Worm (Caenorhabditis elegans) whole organism, L2 larva: Measurements from ENCODE around the gene grd-2.
A peak's percentile ranks its signal among the peaks of the same experiment; 100 is the strongest.

Source experiments
- R02D3.7 ChIP-seq: fragments of 150-350 bp; optimal IDR thresholded peaks from 2 replicates; lab custom pipeline; 2014; ENCODE audit warnings: missing biosample characterization, missing genetic modification characterization
- Y55F3AM.14 ChIP-seq: fragments of 200-800 bp; sonication (Bioruptor generic); optimal IDR thresholded peaks from 2 replicates; lab custom pipeline; 2018; ENCODE audit warnings: mild to moderate bottlenecking, missing genetic modification characterization, missing compliant biosample characterization
- alr-1 ChIP-seq: fragments of 150-350 bp; optimal IDR thresholded peaks from 2 replicates; lab custom pipeline; 2014; ENCODE audit warnings: missing biosample characterization, missing genetic modification characterization
- blmp-1 ChIP-seq: sonication (generic microtip); optimal IDR thresholded peaks from 2 replicates; lab custom pipeline; 2017; ENCODE audit warnings: missing genetic modification characterization, mild to moderate bottlenecking, missing compliant biosample characterization, antibody characterized with exemption, moderate library complexity; ENCODE audit not compliant: insufficient read depth
- ceh-16 ChIP-seq: fragments of 150-350 bp; optimal IDR thresholded peaks from 2 replicates; lab custom pipeline; 2014; ENCODE audit warnings: missing biosample characterization, missing genetic modification characterization
- crh-2 ChIP-seq: sonication (generic microtip); optimal IDR thresholded peaks from 2 replicates; lab custom pipeline; 2017; ENCODE audit warnings: missing biosample characterization, missing genetic modification characterization
- egl-27 ChIP-seq: sonication (generic microtip); optimal IDR thresholded peaks from 3 replicates; lab custom pipeline; 2017; ENCODE audit warnings: missing biosample characterization, missing genetic modification reagents, missing genetic modification characterization
- elt-1 ChIP-seq: fragments of 150-350 bp; optimal IDR thresholded peaks from 2 replicates; lab custom pipeline; 2014; ENCODE audit warnings: missing biosample characterization, missing genetic modification characterization
- fos-1 ChIP-seq: fragments of 150-350 bp; optimal IDR thresholded peaks from 2 replicates; lab custom pipeline; 2014; ENCODE audit warnings: missing biosample characterization, missing genetic modification characterization
- gmeb-1 ChIP-seq: fragments of 150-350 bp; optimal IDR thresholded peaks from 2 replicates; lab custom pipeline; 2014; ENCODE audit warnings: missing biosample characterization, missing genetic modification characterization
- lin-13 ChIP-seq: fragments of 150-350 bp; optimal IDR thresholded peaks from 2 replicates; lab custom pipeline; 2014; ENCODE audit warnings: missing biosample characterization, missing genetic modification reagents, missing genetic modification characterization
- lsy-2 ChIP-seq, 2 experiments: fragments of 150-350 bp in 1 of 2; sonication (generic microtip) in 1 of 2; optimal IDR thresholded peaks; 2 replicates each; lab custom pipeline; 2014 to 2017; ENCODE audit warnings: missing biosample characterization in 2 of 2, missing genetic modification characterization in 2 of 2
- nhr-11 ChIP-seq: fragments of 150-350 bp; optimal IDR thresholded peaks from 2 replicates; lab custom pipeline; 2014; ENCODE audit warnings: missing biosample characterization, missing genetic modification characterization
- nhr-21 ChIP-seq: fragments of 150-350 bp; optimal IDR thresholded peaks from 2 replicates; lab custom pipeline; 2014; ENCODE audit warnings: missing biosample characterization, missing genetic modification characterization
- nhr-25 ChIP-seq: fragments of 150-350 bp; sonication (generic microtip); optimal IDR thresholded peaks from 3 replicates; lab custom pipeline; 2014; ENCODE audit warnings: missing biosample characterization, missing genetic modification characterization
- skn-1 ChIP-seq: sonication (generic microtip); optimal IDR thresholded peaks from 2 replicates; lab custom pipeline; 2017; ENCODE audit warnings: missing biosample characterization, missing genetic modification characterization
- unc-55 ChIP-seq: fragments of 150-350 bp; sonication (generic microtip); optimal IDR thresholded peaks from 3 replicates; lab custom pipeline; 2014; ENCODE audit warnings: missing biosample characterization, missing genetic modification reagents, missing genetic modification characterization
- unc-62 ChIP-seq: fragments of 150-350 bp; optimal IDR thresholded peaks from 2 replicates; lab custom pipeline; 2014; ENCODE audit warnings: missing biosample characterization, missing genetic modification reagents, missing genetic modification characterization
- ztf-1 ChIP-seq: fragments of 200-800 bp; sonication (Bioruptor generic); conservative IDR thresholded peaks from 2 replicates; pipeline ENCODE4 v1.3.6; 2022; ENCODE audit warnings: missing genetic modification characterization, missing compliant biosample characterization
- ztf-11 ChIP-seq: sonication (generic microtip); optimal IDR thresholded peaks from 2 replicates; lab custom pipeline; 2017; ENCODE audit warnings: missing biosample characterization, missing genetic modification characterization
- ztf-4 ChIP-seq: fragments of 150-350 bp; optimal IDR thresholded peaks from 2 replicates; lab custom pipeline; 2014; ENCODE audit warnings: missing biosample characterization, missing genetic modification characterization

grd-2 gene

DNA sequence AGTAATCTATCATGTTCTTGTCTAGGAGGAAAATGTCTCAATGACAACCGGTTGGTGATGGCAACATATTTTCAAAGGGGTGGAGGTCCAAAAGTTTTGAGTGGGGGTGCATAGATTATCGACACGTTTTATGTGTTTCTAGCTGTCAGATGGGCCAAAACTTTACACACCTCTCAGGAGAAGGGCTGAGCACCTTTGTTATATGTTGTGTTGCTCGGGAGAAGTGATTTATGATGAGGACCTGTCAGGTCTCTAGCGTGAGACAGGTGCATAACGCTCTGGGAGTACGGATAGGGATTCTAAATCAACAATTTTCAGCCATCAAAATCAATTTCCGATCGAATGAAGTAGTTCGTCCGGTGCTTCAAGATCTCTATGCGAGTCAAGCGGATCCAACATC lies 47.0 kb downstream of the grd-2 start:
- TF ChIP-seq alr-1 (tag; lab: Kevin White, UChicago) (no peak), blmp-1 (tag; lab: Kevin White, UChicago) (no peak), nhr-11 (tag; lab: Kevin White, UChicago) (no peak), Y55F3AM.14 (GFP tag; lab: Kevin White, UChicago) (no peak), unc-55 (GFP tag; lab: Kevin White, UChicago) (no peak)

- TF ChIP-seq lin-13 (GFP tag; lab: Kevin White, UChicago) (no peak), skn-1 (no peak), ceh-16 (tag; lab: Kevin White, UChicago) (no peak), crh-2 (tag; lab: Kevin White, UChicago) (peak; percentile 12), unc-62 (no peak), gmeb-1 (tag; lab: Kevin White, UChicago) (no peak), unc-55 (GFP tag; lab: Kevin White, UChicago) (no peak), fos-1 (tag; lab: Kevin White, UChicago) (peak; percentile 17)
Measured at ce11 chrV:20660025-20660424, 50.4 kb downstream of the grd-2 start, which contains the start of gene W01F3.2. Gene W01F3.2 (plus strand): TSS chrV:20660325.

DNA sequence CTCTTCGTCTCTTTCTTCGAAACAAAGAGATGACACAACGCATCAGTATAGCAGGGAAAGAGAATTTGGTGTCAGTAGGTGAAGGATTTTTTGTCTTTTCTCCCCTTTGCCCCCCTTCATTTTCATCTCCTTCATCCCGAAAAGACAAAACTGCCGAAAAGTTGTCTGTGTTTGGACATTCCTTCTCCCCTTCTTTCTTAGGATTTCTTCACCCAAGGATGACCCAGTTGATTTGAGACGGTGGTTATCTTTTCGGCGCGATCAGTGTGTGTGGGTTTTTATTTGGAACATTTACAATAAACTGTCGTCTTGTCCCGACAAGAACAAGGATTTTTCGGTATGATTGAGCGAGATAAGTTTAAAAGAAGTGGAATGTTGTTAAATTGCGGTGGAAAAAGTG lies 52.9 kb downstream of the grd-2 start:
- TF ChIP-seq nhr-25 (no peak), ztf-11 (tag; lab: Kevin White, UChicago) (no peak), elt-1 (tag; lab: Kevin White, UChicago) (peak; percentile 32), ztf-4 (tag; lab: Kevin White, UChicago) (no peak), R02D3.7 (no peak), lsy-2 (tag; optimal IDR thresholded peaks at IDR 0.05; lab: Kevin White, UChicago) (no peak), unc-55 (GFP tag; lab: Kevin White, UChicago) (no peak), nhr-21 (peak; percentile 12), egl-27 (tag; lab: Kevin White, UChicago) (no peak), fos-1 (tag; lab: Kevin White, UChicago) (no peak), ztf-1 (no peak)
